Fruit fly (Drosophila melanogaster) whole organism, embryonic: ENCODE results near the gene Syn1.

ENCODE experiments used
- Ada2b ChIP-seq: fragments of 200-800 bp; sonication (Bioruptor generic); IDR thresholded peaks from 2 replicates; pipeline ENCODE4 v1.3.6; 2022; ENCODE audit warnings: missing biosample characterization, missing genetic modification characterization
- BtbVII ChIP-seq: fragments of 200-800 bp; sonication (Bioruptor generic); optimal IDR thresholded peaks from 3 replicates; lab custom pipeline; 2017; ENCODE audit warnings: missing biosample characterization, mild to moderate bottlenecking, missing genetic modification characterization
- CG10959 ChIP-seq: fragments of 200-800 bp; sonication (Bioruptor generic); IDR thresholded peaks from 2 replicates; pipeline ENCODE4 v1.3.6; 2022; ENCODE audit warnings: missing biosample characterization, missing genetic modification characterization
- CG11247 ChIP-seq: fragments of 200-800 bp; sonication (Bioruptor generic); IDR thresholded peaks from 2 replicates; pipeline ENCODE4 v1.3.6; 2022; ENCODE audit warnings: missing biosample characterization, missing genetic modification characterization
- CG11504 ChIP-seq: fragments of 200-800 bp; sonication (Bioruptor generic); optimal IDR thresholded peaks from 3 replicates; lab custom pipeline; 2019; ENCODE audit warnings: missing biosample characterization, mild to moderate bottlenecking, missing genetic modification characterization, moderate library complexity
- CG13287 ChIP-seq: fragments of 200-800 bp; sonication (Bioruptor generic); IDR thresholded peaks from 2 replicates; pipeline ENCODE4 v1.3.6; 2022; ENCODE audit warnings: missing biosample characterization, missing genetic modification characterization; ENCODE audit not compliant: partially characterized antibody
- CG13624 ChIP-seq: fragments of 200-800 bp; sonication (Bioruptor generic); optimal IDR thresholded peaks from 2 replicates; lab custom pipeline; 2016; ENCODE audit warnings: missing biosample characterization, missing genetic modification characterization
- CG15696 ChIP-seq: fragments of 200-800 bp; sonication (Bioruptor generic); optimal IDR thresholded peaks from 2 replicates; lab custom pipeline; 2019; ENCODE audit warnings: missing biosample characterization, mild to moderate bottlenecking, missing genetic modification characterization, moderate library complexity
- CG1603 ChIP-seq: fragments of 200-800 bp; sonication (Bioruptor generic); optimal IDR thresholded peaks from 2 replicates; lab custom pipeline; 2019; ENCODE audit warnings: missing biosample characterization, mild to moderate bottlenecking, missing genetic modification characterization, moderate library complexity
- CG17328 ChIP-seq: fragments of 200-800 bp; sonication (Bioruptor generic); IDR thresholded peaks from 2 replicates; pipeline ENCODE4 v1.3.6; 2022; ENCODE audit warnings: missing biosample characterization, missing genetic modification characterization
- CG3281 ChIP-seq: fragments of 200-800 bp; sonication (Bioruptor generic); optimal IDR thresholded peaks from 3 replicates; lab custom pipeline; 2017; ENCODE audit warnings: missing biosample characterization, mild to moderate bottlenecking, missing genetic modification characterization
- CG3407 ChIP-seq: fragments of 200-800 bp; sonication (Bioruptor generic); optimal IDR thresholded peaks from 2 replicates; lab custom pipeline; 2018; ENCODE audit warnings: missing biosample characterization, mild to moderate bottlenecking, missing genetic modification characterization
- CG3726 ChIP-seq: fragments of 200-800 bp; sonication (Bioruptor generic); IDR thresholded peaks from 3 replicates; pipeline ENCODE4, ENCODE4 v1.3.6; 2022; ENCODE audit warnings: missing biosample characterization, missing genetic modification characterization
- CG4404 ChIP-seq: fragments of 200-800 bp; sonication (Bioruptor generic); IDR thresholded peaks from 2 replicates; pipeline ENCODE4 v1.3.6; 2022; ENCODE audit warnings: missing biosample characterization, missing genetic modification characterization
- CG4617 ChIP-seq: fragments of 200-800 bp; sonication (Bioruptor generic); optimal IDR thresholded peaks from 3 replicates; lab custom pipeline; 2016; ENCODE audit warnings: missing biosample characterization, missing genetic modification characterization, borderline replicate concordance
- CG4820 ChIP-seq: fragments of 200-800 bp; sonication (Bioruptor generic); optimal IDR thresholded peaks from 3 replicates; lab custom pipeline; 2016; ENCODE audit warnings: missing biosample characterization, missing genetic modification characterization
- CG6272 ChIP-seq: fragments of 200-800 bp; sonication (Bioruptor generic); IDR thresholded peaks from 2 replicates; pipeline ENCODE4 v1.3.6; 2022; ENCODE audit warnings: missing biosample characterization, missing genetic modification characterization
- CG6854 ChIP-seq: fragments of 200-800 bp; sonication (Bioruptor generic); optimal IDR thresholded peaks from 3 replicates; lab custom pipeline; 2017; ENCODE audit warnings: missing biosample characterization, mild to moderate bottlenecking, missing genetic modification characterization
- CG7987 ChIP-seq: fragments of 200-800 bp; sonication (Bioruptor generic); optimal IDR thresholded peaks from 2 replicates; lab custom pipeline; 2018; ENCODE audit warnings: missing biosample characterization, mild to moderate bottlenecking, missing genetic modification characterization, moderate library complexity
- Chrac-16 ChIP-seq: fragments of 200-800 bp; sonication (Bioruptor generic); optimal IDR thresholded peaks from 3 replicates; lab custom pipeline; 2016; ENCODE audit warnings: missing biosample characterization, missing genetic modification characterization
- Dad ChIP-seq: fragments of 200-800 bp; sonication (Bioruptor generic); optimal IDR thresholded peaks from 3 replicates; lab custom pipeline; 2016; ENCODE audit warnings: missing biosample characterization, missing genetic modification characterization
- Dek ChIP-seq: fragments of 200-800 bp; sonication (Bioruptor generic); optimal IDR thresholded peaks from 3 replicates; lab custom pipeline; 2019; ENCODE audit warnings: missing biosample characterization, mild to moderate bottlenecking, missing genetic modification characterization, moderate library complexity
- Eip74EF ChIP-seq, 2 experiments: fragments of 200-800 bp in 1 of 2; fragments of >200 bp in 1 of 2; sonication (Bioruptor generic) in 1 of 2; optimal IDR thresholded peaks; 2 replicates each; lab custom pipeline; 2017 to 2019; ENCODE audit warnings: missing biosample characterization in 2 of 2, missing genetic modification characterization in 2 of 2, mild to moderate bottlenecking in 1 of 2, moderate library complexity in 1 of 2
- Ets97D ChIP-seq: fragments of 200-800 bp; sonication (Bioruptor generic); optimal IDR thresholded peaks from 3 replicates; lab custom pipeline; 2016; ENCODE audit warnings: missing biosample characterization, missing genetic modification characterization
- HLH3B ChIP-seq: fragments of 200-800 bp; sonication (Bioruptor generic); IDR thresholded peaks from 2 replicates; pipeline ENCODE4 v1.3.6; 2022; ENCODE audit warnings: missing biosample characterization, missing genetic modification characterization
- Hmx ChIP-seq: fragments of 200-800 bp; sonication (Bioruptor generic); optimal IDR thresholded peaks from 2 replicates; lab custom pipeline; 2016; ENCODE audit warnings: missing biosample characterization, missing genetic modification characterization
- Jarid2 ChIP-seq: fragments of 200-800 bp; sonication (Bioruptor generic); optimal IDR thresholded peaks from 3 replicates; lab custom pipeline; 2017; ENCODE audit warnings: mild to moderate bottlenecking, missing biosample characterization, missing genetic modification reagents, missing genetic modification characterization
- Med ChIP-seq: fragments of 200-800 bp; sonication (Bioruptor generic); peaks from one replicate; lab custom pipeline; 2016; ENCODE audit warnings: missing biosample characterization, missing genetic modification characterization, mild to moderate bottlenecking, inconsistent platforms, moderate library complexity
- Nf-YA ChIP-seq: fragments of 200-800 bp; sonication (Bioruptor generic); IDR thresholded peaks from 2 replicates; pipeline ENCODE4 v1.3.6; 2022; ENCODE audit warnings: missing biosample characterization, missing genetic modification characterization
- Nf-YB ChIP-seq: fragments of 200-800 bp; sonication (Bioruptor generic); optimal IDR thresholded peaks from 3 replicates; lab custom pipeline; 2019; ENCODE audit warnings: missing biosample characterization, mild to moderate bottlenecking, missing genetic modification characterization, moderate library complexity
- Nf-YC ChIP-seq: fragments of 200-800 bp; optimal IDR thresholded peaks from 3 replicates; lab custom pipeline; 2019; ENCODE audit warnings: missing biosample characterization, mild to moderate bottlenecking, missing genetic modification characterization, moderate library complexity
- Oaz ChIP-seq: fragments of 200-800 bp; sonication (Bioruptor generic); IDR thresholded peaks from 2 replicates; pipeline ENCODE4 v1.3.6; 2022; ENCODE audit warnings: missing biosample characterization, missing genetic modification characterization
- Opbp ChIP-seq: fragments of 200-800 bp; sonication (Bioruptor generic); IDR thresholded peaks from 3 replicates; pipeline ENCODE4 v1.3.6; 2022; ENCODE audit warnings: missing biosample characterization, missing genetic modification characterization; ENCODE audit not compliant: partially characterized antibody
- Optix ChIP-seq: fragments of 200-800 bp; sonication (Bioruptor generic); IDR thresholded peaks from 3 replicates; pipeline ENCODE4 v1.3.6; 2022; ENCODE audit warnings: missing biosample characterization, missing genetic modification characterization
- ase ChIP-seq: fragments of 200-800 bp; sonication (Bioruptor generic); IDR thresholded peaks from 3 replicates; pipeline ENCODE4 v1.3.6; 2022; ENCODE audit warnings: missing biosample characterization, missing genetic modification characterization
- cad ChIP-seq: fragments of >200 bp; optimal IDR thresholded peaks from 2 replicates; lab custom pipeline; 2017; ENCODE audit warnings: missing biosample characterization, missing genetic modification characterization
- ci ChIP-seq: fragments of 200-800 bp; sonication (Bioruptor generic); IDR thresholded peaks from 3 replicates; pipeline ENCODE4 v1.3.6; 2022; ENCODE audit warnings: missing biosample characterization, missing genetic modification characterization
- danr ChIP-seq: fragments of 200-800 bp; sonication (Bioruptor generic); IDR thresholded peaks from 2 replicates; pipeline ENCODE4 v1.3.6; 2022; ENCODE audit warnings: missing biosample characterization, missing genetic modification characterization
- dmrt99B ChIP-seq: fragments of 200-800 bp; sonication (Bioruptor generic); optimal IDR thresholded peaks from 2 replicates; lab custom pipeline; 2018; ENCODE audit warnings: missing biosample characterization, mild to moderate bottlenecking, missing genetic modification characterization, moderate library complexity
- dpn ChIP-seq, 2 experiments: fragments of 200-800 bp; sonication (Bioruptor generic); optimal IDR thresholded peaks; 3 replicates each; lab custom pipeline; 2016; ENCODE audit warnings: missing biosample characterization in 2 of 2, missing genetic modification characterization in 2 of 2
- en ChIP-seq: fragments of 200-800 bp; sonication (Bioruptor generic); optimal IDR thresholded peaks from 2 replicates; lab custom pipeline; 2016; ENCODE audit warnings: missing biosample characterization, missing genetic modification characterization
- gro ChIP-seq: fragments of 200-800 bp; sonication (Bioruptor generic); optimal IDR thresholded peaks from 2 replicates; lab custom pipeline; 2016; ENCODE audit warnings: missing biosample characterization, missing genetic modification characterization
- otp ChIP-seq: fragments of 200-800 bp; sonication (Bioruptor generic); IDR thresholded peaks from 3 replicates; pipeline ENCODE4, ENCODE4 v1.3.6; 2022; ENCODE audit warnings: missing biosample characterization, missing genetic modification characterization
- pb ChIP-seq: fragments of 200-800 bp; sonication (Bioruptor generic); optimal IDR thresholded peaks from 3 replicates; lab custom pipeline; 2016; ENCODE audit warnings: missing biosample characterization, missing genetic modification characterization
- pnt ChIP-seq: fragments of 200-800 bp; sonication (Bioruptor generic); optimal IDR thresholded peaks from 3 replicates; lab custom pipeline; 2016; ENCODE audit warnings: missing biosample characterization, missing genetic modification characterization
- schlank ChIP-seq: fragments of 200-800 bp; sonication (Bioruptor generic); optimal IDR thresholded peaks from 2 replicates; lab custom pipeline; 2018; ENCODE audit warnings: missing biosample characterization, mild to moderate bottlenecking, missing genetic modification characterization
- scrt ChIP-seq: fragments of 200-800 bp; sonication (Bioruptor generic); optimal IDR thresholded peaks from 2 replicates; lab custom pipeline; 2018; ENCODE audit warnings: missing biosample characterization, mild to moderate bottlenecking, missing genetic modification characterization, moderate library complexity
- sob ChIP-seq: fragments of 200-800 bp; sonication (Bioruptor generic); IDR thresholded peaks from 2 replicates; pipeline ENCODE4 v1.3.6; 2022; ENCODE audit warnings: missing biosample characterization, missing genetic modification characterization
- sqz ChIP-seq: fragments of 200-800 bp; sonication (Bioruptor generic); optimal IDR thresholded peaks from 3 replicates; lab custom pipeline; 2018; ENCODE audit warnings: missing biosample characterization, mild to moderate bottlenecking, missing genetic modification characterization
- tup ChIP-seq: fragments of 200-800 bp; sonication (Bioruptor generic); optimal IDR thresholded peaks from 2 replicates; lab custom pipeline; 2016; ENCODE audit warnings: missing biosample characterization, mild to moderate bottlenecking, missing genetic modification characterization, moderate library complexity
- zen ChIP-seq: fragments of 200-800 bp; sonication (Bioruptor generic); optimal IDR thresholded peaks from 3 replicates; lab custom pipeline; 2018; ENCODE audit warnings: missing biosample characterization, mild to moderate bottlenecking, missing genetic modification characterization, moderate library complexity

Gene Syn1

dm6 chr3L:21770328-21770727, at the start of gene Syn1:
Gene Syn1, minus strand, starts transcription at chr3L:21770534.
- peak; percentile 15 for TF ChIP-seq CG6854 (GFP tag; lab: Kevin White, UChicago)
- TF ChIP-seq CG6272 (GFP tag; lab: Robert Waterston, UW): no peak
- no peak for TF ChIP-seq danr (GFP tag; lab: Robert Waterston, UW)
- TF ChIP-seq zen (tag; lab: Kevin White, UChicago): no peak
- TF ChIP-seq cad (GFP tag; lab: Kevin White, UChicago): no peak
- TF ChIP-seq Hmx (GFP tag; lab: Kevin White, UChicago): no peak
- 0 out of 2 replicates have a peak, but pooled peaks have one; percentile 13 for TF ChIP-seq CG17328 (GFP tag; lab: Robert Waterston, UW)
- no peak for TF ChIP-seq pb (GFP tag; lab: Kevin White, UChicago)
- TF ChIP-seq Chrac-16 (GFP tag; lab: Kevin White, UChicago): no peak
- no peak for TF ChIP-seq Oaz
- no peak for TF ChIP-seq CG11247 (GFP tag; lab: Robert Waterston, UW)
- no peak for TF ChIP-seq Dad (GFP tag; lab: Kevin White, UChicago)
- TF ChIP-seq BtbVII (GFP tag; lab: Kevin White, UChicago): no peak
- no peak for TF ChIP-seq HLH3B (GFP tag; lab: Robert Waterston, UW)
- no peak for TF ChIP-seq sob (GFP tag; lab: Robert Waterston, UW)
- no peak for TF ChIP-seq Dek (tag; lab: Kevin White, UChicago)
- TF ChIP-seq sqz (GFP tag; lab: Kevin White, UChicago): no peak
- no peak for TF ChIP-seq CG1603 (tag; lab: Kevin White, UChicago)
- TF ChIP-seq CG13287 (GFP tag; lab: Robert Waterston, UW): 0 out of 2 replicates have a peak, but pooled peaks have one; percentile 25
- TF ChIP-seq CG7987: no peak
- TF ChIP-seq dpn (GFP tag; optimal IDR thresholded peaks at IDR 0.05; lab: Kevin White, UChicago): no peak
- TF ChIP-seq Opbp: 0 out of 3 replicates have a peak, but pooled peaks have one; percentile 10
- no peak for TF ChIP-seq tup (GFP tag; lab: Kevin White, UChicago)
- 0 out of 3 replicates have a peak, but pooled peaks have one; percentile 7 for TF ChIP-seq ci
- peak; percentile 14 for TF ChIP-seq Nf-YC
- TF ChIP-seq Eip74EF (GFP tag; optimal IDR thresholded peaks at IDR 0.05; lab: Kevin White, UChicago): peak in 1 of 2 experiments; percentile 49
- no peak for TF ChIP-seq pnt (GFP tag; lab: Kevin White, UChicago)
- TF ChIP-seq CG4820 (GFP tag; lab: Kevin White, UChicago): no peak
- TF ChIP-seq dmrt99B (tag; lab: Kevin White, UChicago): no peak
- TF ChIP-seq CG3281 (GFP tag; lab: Kevin White, UChicago): peak; percentile 35
- no peak for TF ChIP-seq en
- no peak for TF ChIP-seq ase (GFP tag; lab: Robert Waterston, UW)
- TF ChIP-seq Ada2b: no peak
- peak; percentile 9 for TF ChIP-seq scrt
- no peak for TF ChIP-seq CG10959 (GFP tag; lab: Robert Waterston, UW)
- TF ChIP-seq Ets97D (GFP tag; lab: Kevin White, UChicago): no peak
- TF ChIP-seq Nf-YA (GFP tag; lab: Robert Waterston, UW): no peak
- TF ChIP-seq Jarid2 (GFP tag; lab: Kevin White, UChicago): peak; percentile 67
- no peak for TF ChIP-seq schlank (tag; lab: Kevin White, UChicago)
- no peak for TF ChIP-seq otp
- no peak for TF ChIP-seq CG3726
- no peak for TF ChIP-seq CG4404 (GFP tag; lab: Robert Waterston, UW)
- peak; percentile 13 for TF ChIP-seq CG13624 (GFP tag; lab: Kevin White, UChicago)
- TF ChIP-seq CG3407 (GFP tag; lab: Kevin White, UChicago): no peak
- TF ChIP-seq CG15696 (tag; lab: Kevin White, UChicago): no peak
- TF ChIP-seq CG4617: no peak
- TF ChIP-seq CG11504 (tag; lab: Kevin White, UChicago): peak; percentile 99
- peak; percentile 84 for TF ChIP-seq Med (GFP tag; lab: Kevin White, UChicago)
- TF ChIP-seq gro (GFP tag; lab: Kevin White, UChicago): peak; percentile 7
- peak; percentile 28 for TF ChIP-seq Nf-YB (GFP tag; lab: Kevin White, UChicago)
- no peak for TF ChIP-seq Optix (GFP tag; lab: Robert Waterston, UW)
